Fruit fly (Drosophila melanogaster) Kc167 (cell line): Measurements from ENCODE around the gene Uro.

Source experiments
- Myc ChIP-seq: fragments of >200 bp; optimal IDR thresholded peaks from 2 replicates; lab custom pipeline; 2017; ENCODE audit warnings: missing external identifiers
- Sin3A ChIP-seq: fragments of >200 bp; optimal IDR thresholded peaks from 2 replicates; lab custom pipeline; 2018; ENCODE audit warnings: missing external identifiers
- h ChIP-seq: fragments of >200 bp; optimal IDR thresholded peaks from 3 replicates; lab custom pipeline; 2018; ENCODE audit warnings: missing external identifiers
- insv ChIP-seq: fragments of >200 bp; optimal IDR thresholded peaks from 3 replicates; lab custom pipeline; 2018; ENCODE audit warnings: missing external identifiers
- psq ChIP-seq: fragments of >200 bp; optimal IDR thresholded peaks from 2 replicates; lab custom pipeline; 2017; ENCODE audit warnings: missing external identifiers
- ttk ChIP-seq: sonication (Bioruptor generic); optimal IDR thresholded peaks from 2 replicates; lab custom pipeline; 2017; ENCODE audit warnings: missing external identifiers

Gene Uro

dm6 chr2L:7820851-7821250 is 41.0 kb downstream of the Uro start, which contains the start of gene CG7115:
CG7115 (plus strand) TSS chr2L:7821151.
- TF ChIP-seq psq = no peak
- no peak for TF ChIP-seq Myc (lab: Kevin White, UChicago)
- no peak for TF ChIP-seq Sin3A (lab: Kevin White, UChicago)
- no peak for TF ChIP-seq insv (lab: Kevin White, UChicago)
- TF ChIP-seq h = no peak
- TF ChIP-seq ttk (lab: Kevin White, UChicago) = no peak

DNA sequence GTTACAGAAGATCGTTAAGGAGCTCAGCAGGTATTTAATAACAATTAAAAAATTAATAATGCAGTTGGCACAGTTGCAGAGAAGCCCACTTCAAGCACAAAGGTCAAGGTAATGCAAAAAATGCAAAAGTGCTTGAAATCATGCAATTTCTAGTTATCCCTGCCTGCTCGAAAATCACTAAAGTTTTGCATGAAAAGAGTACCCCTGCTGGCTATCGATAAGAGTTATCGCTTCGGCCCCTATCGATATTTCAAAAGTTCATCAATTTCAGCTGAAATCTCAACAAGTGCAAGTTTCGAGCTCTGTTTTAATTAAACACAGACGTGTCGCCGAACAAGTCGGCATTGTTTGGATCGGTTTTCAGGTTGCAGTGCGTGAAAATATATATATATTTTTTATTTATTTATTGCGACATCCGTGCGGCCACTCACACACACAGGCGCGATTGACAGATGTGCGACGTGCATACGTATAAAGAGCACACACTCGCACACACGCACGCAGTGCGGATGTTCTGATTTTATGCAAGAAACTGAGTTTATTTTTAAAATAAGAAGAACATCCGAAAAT is 41.5 kb downstream of the Uro start:
- TF ChIP-seq ttk (lab: Kevin White, UChicago) (no peak), insv (lab: Kevin White, UChicago) (no peak), Myc (lab: Kevin White, UChicago) (no peak), Sin3A (lab: Kevin White, UChicago) (no peak), psq (no peak), h (no peak)

dm6 chr2L:7827045-7828004 is 47.4 kb downstream of the Uro start, which contains the start of the genes Rack1 and mts:
Rack1 (minus strand) TSS chr2L:7827315.
mts (plus strand) TSS chr2L:7827650.
- no peak for TF ChIP-seq h
- TF ChIP-seq psq = no peak
- TF ChIP-seq Myc (lab: Kevin White, UChicago) = no peak
- TF ChIP-seq insv (lab: Kevin White, UChicago) = no peak
- no peak for TF ChIP-seq Sin3A (lab: Kevin White, UChicago)
- no peak for TF ChIP-seq ttk (lab: Kevin White, UChicago)

dm6 chr2L:7828231-7828630 is 48.3 kb downstream of the Uro start:
- TF ChIP-seq ttk (lab: Kevin White, UChicago) (no peak), Sin3A (lab: Kevin White, UChicago) (no peak), Myc (lab: Kevin White, UChicago) (no peak), h (no peak), insv (lab: Kevin White, UChicago) (no peak), psq (no peak)

dm6 chr2L:7828901-7829300 is 49.0 kb downstream of the Uro start:
- TF ChIP-seq insv (lab: Kevin White, UChicago) = no peak
- no peak for TF ChIP-seq Sin3A (lab: Kevin White, UChicago)
- TF ChIP-seq ttk (lab: Kevin White, UChicago) = no peak
- no peak for TF ChIP-seq h
